Fruit fly (Drosophila melanogaster): ENCODE data around the gene Or10a.
A peak's percentile ranks its signal among the peaks of the same experiment; 100 is the strongest.

The Or10a gene

DNA sequence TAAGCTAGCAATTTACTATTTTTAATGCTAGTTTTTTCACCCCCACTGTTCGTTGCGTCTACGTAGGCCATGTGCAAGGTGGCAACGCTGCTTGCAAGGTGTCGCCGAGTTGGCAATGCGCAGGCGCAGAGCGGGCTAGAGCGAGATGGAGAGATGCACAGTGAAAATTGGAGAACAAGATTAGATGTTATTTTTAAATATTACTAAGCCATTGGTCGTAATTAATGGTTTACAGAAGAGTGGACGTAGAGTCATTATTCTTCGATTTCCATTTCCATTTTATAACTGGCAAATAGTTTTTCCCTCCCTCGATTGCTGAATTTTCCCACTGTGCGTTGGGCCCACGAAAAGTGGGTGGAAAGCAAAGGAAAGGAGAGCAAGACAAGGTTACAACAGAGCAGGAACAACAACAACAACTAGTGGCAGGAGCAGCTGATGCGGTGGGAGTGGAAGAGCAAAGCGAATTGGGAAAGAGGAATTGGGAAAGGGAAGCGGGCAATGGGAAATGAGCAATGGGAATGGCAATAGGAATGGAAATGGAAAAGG, 35.7 kb upstream of the Or10a start (continued):
- TF ChIP-seq HLH3B (GFP tag; IDR thresholded peaks at IDR 0.05) (peak; percentile 83), CG32772 (GFP tag; IDR thresholded peaks at IDR 0.05) (peak; percentile 83), Xrp1 (GFP tag; IDR thresholded peaks at IDR 0.05) (peak; percentile 91), C15 (GFP tag; IDR thresholded peaks at IDR 0.05) (peak; percentile 74; the same call in 2 of the 3 replicates), Dref (GFP tag; IDR thresholded peaks at IDR 0.05) (no peak), ssp (GFP tag; IDR thresholded peaks at IDR 0.05) (peak; percentile 57), Hr51 (GFP tag; optimal IDR thresholded peaks at IDR 0.05) (peak; percentile 45 to 78), CG15073 (GFP tag; optimal IDR thresholded peaks at IDR 0.05) (peak; percentile 9), pnt (GFP tag; optimal IDR thresholded peaks at IDR 0.05) (peak; percentile 79), Stat92E (GFP tag; optimal IDR thresholded peaks at IDR 0.05) (no peak), CG1602 (GFP tag; optimal IDR thresholded peaks at IDR 0.05) (peak; percentile 46), gsb (GFP tag; IDR thresholded peaks at IDR 0.05) (peak; percentile 36; the same call in 1 of the 2 replicates), CG6689 (GFP tag; IDR thresholded peaks at IDR 0.05) (peak; percentile 83), Deaf1 (tag; optimal IDR thresholded peaks at IDR 0.05) (peak; percentile 42), kah (GFP tag; optimal IDR thresholded peaks at IDR 0.05) (peak; percentile 56), odd (GFP tag; optimal IDR thresholded peaks at IDR 0.05) (peak; percentile 51), MTF-1 (GFP tag; optimal IDR thresholded peaks at IDR 0.05; ENCODE audit: borderline replicate concordance) (no peak), CG31441 (GFP tag; IDR thresholded peaks at IDR 0.05) (peak; percentile 60; the same call in 1 of the 2 replicates), CG34422 (GFP tag; IDR thresholded peaks at IDR 0.05) (peak; percentile 88), CG9817 (tag; optimal IDR thresholded peaks at IDR 0.05) (peak; percentile 44), CG2678 (tag; optimal IDR thresholded peaks at IDR 0.05) (peak; percentile 83), CG12071 (GFP tag; optimal IDR thresholded peaks at IDR 0.05) (peak; percentile 72), CG17568 (GFP tag; optimal IDR thresholded peaks at IDR 0.05) (peak; percentile 50), bcd (GFP tag; optimal IDR thresholded peaks at IDR 0.05) (peak; percentile 70), mirr (GFP tag; optimal IDR thresholded peaks at IDR 0.05) (no peak), CG4707 (GFP tag; optimal IDR thresholded peaks at IDR 0.05) (peak; percentile 92), CG33557 (GFP tag; optimal IDR thresholded peaks at IDR 0.05) (no peak), fru (optimal IDR thresholded peaks at IDR 0.05) (no peak), CG6654 (GFP tag; optimal IDR thresholded peaks at IDR 0.05) (peak; percentile 2), da (GFP tag; optimal IDR thresholded peaks at IDR 0.05) (no peak), Spps (tag; optimal IDR thresholded peaks at IDR 0.05) (no peak), kni (GFP tag; optimal IDR thresholded peaks at IDR 0.05) (no peak), pum (GFP tag; optimal IDR thresholded peaks at IDR 0.05) (peak; percentile 81), ATbp (GFP tag; optimal IDR thresholded peaks at IDR 0.05) (peak; percentile 79), CG8765 (GFP tag; IDR thresholded peaks at IDR 0.05) (peak; percentile 74), jigr1 (GFP tag; IDR thresholded peaks at IDR 0.05) (peak; percentile 63; the same call in 2 of the 3 replicates), lab (GFP tag; optimal IDR thresholded peaks at IDR 0.05) (peak; percentile 88), Scr (GFP tag; IDR thresholded peaks at IDR 0.05; ENCODE audit: partially characterized antibody) (no peak), CG32532 (GFP tag; IDR thresholded peaks at IDR 0.05) (peak; percentile 81), Tbp (GFP tag; optimal IDR thresholded peaks at IDR 0.05) (no peak), tap (tag; optimal IDR thresholded peaks at IDR 0.05) (peak; percentile 47), NC2α (GFP tag; optimal IDR thresholded peaks at IDR 0.05) (peak; percentile 17), BEAF-32 (GFP tag; optimal IDR thresholded peaks at IDR 0.05) (no peak), CG11504 (tag; optimal IDR thresholded peaks at IDR 0.05) (peak; percentile 80), zfh2 (GFP tag; optimal IDR thresholded peaks at IDR 0.05) (peak; percentile 37), CG2120 (GFP tag; optimal IDR thresholded peaks at IDR 0.05) (peak; percentile 82), Antp (GFP tag; optimal IDR thresholded peaks at IDR 0.05) (peak; percentile 83), CG13424 (tag; optimal IDR thresholded peaks at IDR 0.05) (peak; percentile 69), wek (GFP tag; optimal IDR thresholded peaks at IDR 0.05) (peak; percentile 61), CG6791 (GFP tag; IDR thresholded peaks at IDR 0.05; ENCODE audit: partially characterized antibody) (no peak)
